Worm (Caenorhabditis elegans) whole organism, L4 larva: ENCODE data around the gene C34C12.8.

ENCODE experiments used
- T26A8.4 ChIP-seq: fragments of 200-800 bp; sonication (Bioruptor generic); IDR thresholded peaks from 2 replicates; pipeline ENCODE4 v1.3.6; 2022; ENCODE audit warnings: missing genetic modification characterization, missing compliant biosample characterization
- aha-1 ChIP-seq: fragments of 150-350 bp; peaks from one replicate; lab custom pipeline; 2014; ENCODE audit warnings: missing biosample characterization, missing genetic modification characterization
- ama-1 ChIP-seq: fragments of 150-350 bp; optimal IDR thresholded peaks from 2 replicates; lab custom pipeline; 2014; ENCODE audit warnings: inconsistent platforms, mixed read lengths
- ceh-44 ChIP-seq: fragments of 200-800 bp; sonication (Bioruptor generic); IDR thresholded peaks from 2 replicates; pipeline ENCODE4 v1.3.6; 2022; ENCODE audit warnings: missing genetic modification reagents, missing genetic modification characterization, missing compliant biosample characterization
- ces-1 ChIP-seq: fragments of 150-350 bp; sonication (generic microtip); optimal IDR thresholded peaks from 4 replicates; lab custom pipeline; 2014; ENCODE audit warnings: missing biosample characterization, missing genetic modification reagents, missing genetic modification characterization
- daf-8 ChIP-seq: fragments of 200-800 bp; sonication (Bioruptor generic); IDR thresholded peaks from 2 replicates; pipeline ENCODE4 v1.3.6; 2022; ENCODE audit warnings: missing genetic modification characterization, missing compliant biosample characterization
- lin-39 ChIP-seq: fragments of 150-350 bp; optimal IDR thresholded peaks from 2 replicates; lab custom pipeline; 2014; ENCODE audit warnings: missing biosample characterization, missing genetic modification reagents, missing genetic modification characterization
- lir-3 ChIP-seq: sonication (generic microtip); optimal IDR thresholded peaks from 2 replicates; lab custom pipeline; 2016; ENCODE audit warnings: mild to moderate bottlenecking, missing genetic modification characterization, missing compliant biosample characterization
- lsy-2 ChIP-seq, 2 experiments: fragments of 150-350 bp in 1 of 2; sonication (generic microtip) in 1 of 2; optimal IDR thresholded peaks; 2 replicates each; lab custom pipeline; 2014 to 2017; ENCODE audit warnings: missing biosample characterization in 2 of 2, missing genetic modification characterization in 2 of 2
- madf-9 ChIP-seq: fragments of 200-800 bp; sonication (Bioruptor generic); conservative IDR thresholded peaks from 2 replicates; pipeline ENCODE4 v1.3.6; 2022; ENCODE audit warnings: missing genetic modification reagents, missing genetic modification characterization, missing compliant biosample characterization
- mdl-1 ChIP-seq, 2 experiments: fragments of 150-350 bp in 1 of 2; sonication (generic microtip) in 1 of 2; optimal IDR thresholded peaks; 2 replicates each; lab custom pipeline; 2014 to 2017; ENCODE audit warnings: missing biosample characterization in 2 of 2, missing genetic modification characterization in 2 of 2
- nhr-48 ChIP-seq: sonication (generic microtip); optimal IDR thresholded peaks from 2 replicates; lab custom pipeline; 2016; ENCODE audit warnings: mild to moderate bottlenecking, missing genetic modification characterization, missing compliant biosample characterization
- saeg-2 ChIP-seq: fragments of 200-800 bp; sonication (Bioruptor generic); IDR thresholded peaks from 2 replicates; pipeline ENCODE4 v1.3.6; 2022; ENCODE audit warnings: missing genetic modification reagents, missing genetic modification characterization, missing compliant biosample characterization

DNA sequence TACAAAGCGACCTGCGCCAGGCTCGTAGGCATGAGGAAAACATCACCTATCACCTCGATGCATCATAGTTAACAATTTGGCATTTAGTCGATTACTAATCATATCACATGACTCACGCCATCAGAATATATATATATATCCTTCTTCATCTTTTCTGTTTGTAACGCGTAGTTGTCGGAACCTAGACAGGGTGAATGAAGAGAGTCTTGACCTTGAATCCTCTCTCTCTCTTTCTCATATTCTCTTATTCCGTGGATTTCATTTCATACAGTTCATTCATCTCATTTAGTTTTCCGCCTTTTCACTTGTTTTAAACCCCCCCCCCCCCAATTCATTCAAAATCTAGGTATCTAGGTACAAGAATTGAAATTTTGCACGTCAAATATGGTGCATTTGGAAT lies 20.0 kb downstream of the C34C12.8 start:
- no peak for TF ChIP-seq lsy-2 (tag; optimal IDR thresholded peaks at IDR 0.05; lab: Kevin White, UChicago)
- TF ChIP-seq aha-1 (tag; lab: Kevin White, UChicago), result peak; percentile 50
- TF ChIP-seq ceh-44 (GFP tag; lab: Robert Waterston, UW), result no peak
- no peak for TF ChIP-seq mdl-1 (tag; optimal IDR thresholded peaks at IDR 0.05; lab: Kevin White, UChicago)
- no peak for TF ChIP-seq ama-1
- no peak for TF ChIP-seq daf-8
- no peak for TF ChIP-seq nhr-48 (tag; lab: Kevin White, UChicago)
- TF ChIP-seq T26A8.4 (GFP tag; lab: Robert Waterston, UW), result no peak
- no peak for TF ChIP-seq madf-9 (GFP tag; lab: Robert Waterston, UW)
- no peak for TF ChIP-seq saeg-2
- TF ChIP-seq lin-39 (tag; lab: Kevin White, UChicago), result no peak
- TF ChIP-seq lir-3 (tag; lab: Kevin White, UChicago), result no peak
- TF ChIP-seq ces-1 (GFP tag; lab: Kevin White, UChicago), result no peak
